Fruit fly (Drosophila melanogaster) whole organism, embryonic: Measurements from ENCODE around the gene dpr20.

Experiments used
- ATbp ChIP-seq: fragments of 200-800 bp; sonication (Bioruptor generic); optimal IDR thresholded peaks from 2 replicates; lab custom pipeline; 2017; ENCODE audit warnings: missing biosample characterization, mild to moderate bottlenecking, missing genetic modification characterization, missing genetic modification reagents
- Abd-B ChIP-seq: fragments of 200-800 bp; sonication (Bioruptor generic); optimal IDR thresholded peaks from 2 replicates; lab custom pipeline; 2018; ENCODE audit warnings: missing biosample characterization, mild to moderate bottlenecking, missing genetic modification characterization, moderate library complexity
- Awh ChIP-seq: fragments of 200-800 bp; sonication (Bioruptor generic); IDR thresholded peaks from 2 replicates; pipeline ENCODE4, ENCODE4 v1.3.6; 2022; ENCODE audit warnings: missing biosample characterization, missing genetic modification characterization
- CG10565 ChIP-seq: fragments of 200-800 bp; sonication (Bioruptor generic); optimal IDR thresholded peaks from 3 replicates; lab custom pipeline; 2016; ENCODE audit warnings: missing biosample characterization, mild to moderate bottlenecking, missing genetic modification characterization
- CG11560 ChIP-seq: fragments of 200-800 bp; sonication (Bioruptor generic); IDR thresholded peaks from 3 replicates; pipeline ENCODE4 v1.3.6; 2022; ENCODE audit warnings: missing biosample characterization, missing genetic modification characterization
- CG1233 ChIP-seq: fragments of 200-800 bp; sonication (Bioruptor generic); optimal IDR thresholded peaks from 4 replicates; lab custom pipeline; 2018; ENCODE audit warnings: missing biosample characterization, mild to moderate bottlenecking, missing genetic modification characterization
- CG12769 ChIP-seq: fragments of 200-800 bp; sonication (Bioruptor generic); optimal IDR thresholded peaks from 2 replicates; lab custom pipeline; 2019; ENCODE audit warnings: missing biosample characterization, mild to moderate bottlenecking, missing genetic modification characterization, moderate library complexity
- CG14860 ChIP-seq: fragments of 200-800 bp; sonication (Bioruptor generic); IDR thresholded peaks from 3 replicates; pipeline ENCODE4 v1.3.6; 2022; ENCODE audit warnings: missing biosample characterization, missing genetic modification characterization; ENCODE audit not compliant: partially characterized antibody
- CG15011 ChIP-seq: fragments of 200-800 bp; sonication (Bioruptor generic); optimal IDR thresholded peaks from 3 replicates; lab custom pipeline; 2018; ENCODE audit warnings: missing biosample characterization, mild to moderate bottlenecking, missing genetic modification characterization
- CG17385 ChIP-seq: fragments of 200-800 bp; sonication (Bioruptor generic); optimal IDR thresholded peaks from 3 replicates; lab custom pipeline; 2018; ENCODE audit warnings: missing biosample characterization, mild to moderate bottlenecking, missing genetic modification characterization
- CG18262 ChIP-seq: fragments of 200-800 bp; optimal IDR thresholded peaks from 3 replicates; lab custom pipeline; 2019; ENCODE audit warnings: missing biosample characterization, mild to moderate bottlenecking, missing genetic modification characterization, moderate library complexity
- CG2129 ChIP-seq: fragments of 200-800 bp; sonication (Bioruptor generic); IDR thresholded peaks from 2 replicates; pipeline ENCODE4 v1.3.6; 2022; ENCODE audit warnings: missing biosample characterization, missing genetic modification characterization; ENCODE audit not compliant: partially characterized antibody
- CG31388 ChIP-seq: fragments of 200-800 bp; sonication (Bioruptor generic); optimal IDR thresholded peaks from 2 replicates; lab custom pipeline; 2016; ENCODE audit warnings: missing biosample characterization, missing genetic modification characterization
- CG31441 ChIP-seq: fragments of 200-800 bp; sonication (Bioruptor generic); IDR thresholded peaks from 2 replicates; pipeline ENCODE4 v1.3.6; 2022; ENCODE audit warnings: missing biosample characterization, missing genetic modification characterization
- CG42726 ChIP-seq: fragments of 200-800 bp; sonication (Bioruptor generic); IDR thresholded peaks from 2 replicates; pipeline ENCODE4 v1.3.6; 2022; ENCODE audit warnings: missing biosample characterization, missing genetic modification characterization; ENCODE audit not compliant: partially characterized antibody
- CG4730 ChIP-seq: fragments of 200-800 bp; sonication (Bioruptor generic); IDR thresholded peaks from 2 replicates; pipeline ENCODE4 v1.3.6; 2022; ENCODE audit warnings: missing biosample characterization, missing genetic modification characterization
- CG6689 ChIP-seq: fragments of 200-800 bp; sonication (Bioruptor generic); IDR thresholded peaks from 2 replicates; pipeline ENCODE4 v1.3.6; 2022; ENCODE audit warnings: missing biosample characterization, missing genetic modification characterization
- CG9727 ChIP-seq: fragments of 200-800 bp; sonication (Bioruptor generic); optimal IDR thresholded peaks from 3 replicates; lab custom pipeline; 2017; ENCODE audit warnings: missing biosample characterization, mild to moderate bottlenecking, missing genetic modification characterization
- CrebB ChIP-seq: fragments of 200-800 bp; sonication (Bioruptor generic); optimal IDR thresholded peaks from 3 replicates; lab custom pipeline; 2018; ENCODE audit warnings: missing biosample characterization, mild to moderate bottlenecking, missing genetic modification characterization
- Dek ChIP-seq: fragments of 200-800 bp; sonication (Bioruptor generic); optimal IDR thresholded peaks from 3 replicates; lab custom pipeline; 2019; ENCODE audit warnings: missing biosample characterization, mild to moderate bottlenecking, missing genetic modification characterization, moderate library complexity
- E2f2 ChIP-seq: fragments of 200-800 bp; sonication (Bioruptor generic); IDR thresholded peaks from 2 replicates; pipeline ENCODE4 v1.3.6; 2022; ENCODE audit warnings: missing biosample characterization, missing genetic modification characterization
- Fer1 ChIP-seq: fragments of 200-800 bp; sonication (Bioruptor generic); optimal IDR thresholded peaks from 2 replicates; lab custom pipeline; 2017; ENCODE audit warnings: missing biosample characterization, mild to moderate bottlenecking, missing genetic modification characterization
- H2.0 ChIP-seq: fragments of 200-800 bp; sonication (Bioruptor generic); IDR thresholded peaks from 2 replicates; pipeline ENCODE4 v1.3.6; 2022; ENCODE audit warnings: missing biosample characterization, missing genetic modification characterization
- HLH4C ChIP-seq: fragments of 200-800 bp; sonication (Bioruptor generic); IDR thresholded peaks from 3 replicates; pipeline ENCODE4 v1.3.6; 2022; ENCODE audit warnings: missing biosample characterization, missing genetic modification characterization; ENCODE audit not compliant: partially characterized antibody
- Hr3 ChIP-seq: fragments of 200-800 bp; sonication (Bioruptor generic); optimal IDR thresholded peaks from 3 replicates; lab custom pipeline; 2016; ENCODE audit warnings: missing biosample characterization, missing genetic modification characterization
- Nf-YC ChIP-seq: fragments of 200-800 bp; optimal IDR thresholded peaks from 3 replicates; lab custom pipeline; 2019; ENCODE audit warnings: missing biosample characterization, mild to moderate bottlenecking, missing genetic modification characterization, moderate library complexity
- Ptx1 ChIP-seq: fragments of 200-800 bp; sonication (Bioruptor generic); IDR thresholded peaks from 2 replicates; pipeline ENCODE4 v1.3.6; 2022; ENCODE audit warnings: missing biosample characterization, missing genetic modification characterization
- Taf1 ChIP-seq: fragments of 200-800 bp; sonication (Bioruptor generic); IDR thresholded peaks from 2 replicates; pipeline ENCODE4 v1.3.6; 2022; ENCODE audit warnings: missing biosample characterization, missing genetic modification characterization
- Xrp1 ChIP-seq: fragments of 200-800 bp; sonication (Bioruptor generic); IDR thresholded peaks from 2 replicates; pipeline ENCODE4 v1.3.6; 2022; ENCODE audit warnings: missing biosample characterization, missing genetic modification characterization
- ci ChIP-seq: fragments of 200-800 bp; sonication (Bioruptor generic); IDR thresholded peaks from 3 replicates; pipeline ENCODE4 v1.3.6; 2022; ENCODE audit warnings: missing biosample characterization, missing genetic modification characterization
- dati ChIP-seq: fragments of 200-800 bp; sonication (Bioruptor generic); IDR thresholded peaks from 2 replicates; pipeline ENCODE4 v1.3.6; 2022; ENCODE audit warnings: missing biosample characterization, missing genetic modification characterization
- dmrt99B ChIP-seq: fragments of 200-800 bp; sonication (Bioruptor generic); optimal IDR thresholded peaks from 2 replicates; lab custom pipeline; 2018; ENCODE audit warnings: missing biosample characterization, mild to moderate bottlenecking, missing genetic modification characterization, moderate library complexity
- eyg ChIP-seq: fragments of 200-800 bp; sonication (Bioruptor generic); optimal IDR thresholded peaks from 3 replicates; lab custom pipeline; 2016; ENCODE audit warnings: missing biosample characterization, missing genetic modification characterization
- hkb ChIP-seq, 2 experiments: fragments of 200-800 bp in 1 of 2; fragments of >200 bp in 1 of 2; sonication (Bioruptor generic) in 1 of 2; IDR thresholded peaks in 1 of 2; optimal IDR thresholded peaks in 1 of 2; 2 replicates each; pipeline versions ENCODE4 v1.3.6 to Lab custom; 2017 to 2022; ENCODE audit warnings: missing biosample characterization in 1 of 2, missing genetic modification characterization in 1 of 2
- ind ChIP-seq: fragments of 200-800 bp; sonication (Bioruptor generic); optimal IDR thresholded peaks from 3 replicates; lab custom pipeline; 2016; ENCODE audit warnings: missing biosample characterization, missing genetic modification characterization
- inv ChIP-seq: fragments of 200-800 bp; sonication (Bioruptor generic); IDR thresholded peaks from 2 replicates; pipeline ENCODE4 v1.3.6; 2022; ENCODE audit warnings: missing biosample characterization, missing genetic modification characterization; ENCODE audit not compliant: partially characterized antibody
- jigr1 ChIP-seq: fragments of 200-800 bp; sonication (Bioruptor generic); IDR thresholded peaks from 3 replicates; pipeline ENCODE4 v1.3.6; 2022; ENCODE audit warnings: missing biosample characterization, missing genetic modification characterization
- ken ChIP-seq: fragments of 200-800 bp; sonication (Bioruptor generic); IDR thresholded peaks from 3 replicates; pipeline ENCODE4 v1.3.6; 2022; ENCODE audit warnings: missing biosample characterization, missing genetic modification characterization
- lilli ChIP-seq: fragments of 200-800 bp; sonication (Bioruptor generic); optimal IDR thresholded peaks from 3 replicates; lab custom pipeline; 2016; ENCODE audit warnings: missing biosample characterization, missing genetic modification characterization
- phol ChIP-seq: fragments of 200-800 bp; sonication (Bioruptor generic); optimal IDR thresholded peaks from 3 replicates; lab custom pipeline; 2018; ENCODE audit warnings: missing biosample characterization, mild to moderate bottlenecking, missing genetic modification characterization, moderate library complexity
- prd ChIP-seq, 3 experiments: fragments of >200 bp in 2 of 3; fragments of 200-800 bp in 1 of 3; sonication (Bioruptor generic) in 1 of 3; optimal IDR thresholded peaks in 2 of 3; IDR thresholded peaks in 1 of 3; 2 replicates in 2 of 3; 3 replicates in 1 of 3; pipeline versions ENCODE4 v1.3.6 to Lab custom; 2017 to 2022; ENCODE audit warnings: missing biosample characterization in 1 of 3, missing genetic modification characterization in 1 of 3
- pros ChIP-seq: fragments of 200-800 bp; sonication (Bioruptor generic); optimal IDR thresholded peaks from 3 replicates; lab custom pipeline; 2019; ENCODE audit warnings: missing biosample characterization, mild to moderate bottlenecking, missing genetic modification characterization, moderate library complexity
- rib ChIP-seq: fragments of 200-800 bp; sonication (Bioruptor generic); IDR thresholded peaks from 2 replicates; pipeline ENCODE4 v1.3.6; 2022; ENCODE audit warnings: missing biosample characterization, missing genetic modification characterization
- run ChIP-seq: fragments of 200-800 bp; sonication (Bioruptor generic); optimal IDR thresholded peaks from 3 replicates; lab custom pipeline; 2018; ENCODE audit warnings: missing biosample characterization, mild to moderate bottlenecking, missing genetic modification characterization
- sna ChIP-seq: fragments of 200-800 bp; sonication (Bioruptor generic); IDR thresholded peaks from 2 replicates; pipeline ENCODE4 v1.3.6; 2022; ENCODE audit warnings: missing biosample characterization, missing genetic modification characterization; ENCODE audit not compliant: partially characterized antibody
- stwl ChIP-seq: fragments of 200-800 bp; sonication (Bioruptor generic); optimal IDR thresholded peaks from 3 replicates; lab custom pipeline; 2018; ENCODE audit warnings: missing biosample characterization, mild to moderate bottlenecking, missing genetic modification characterization, moderate library complexity
- zen2 ChIP-seq: fragments of 200-800 bp; sonication (Bioruptor generic); IDR thresholded peaks from 3 replicates; pipeline ENCODE4 v1.3.6; 2022; ENCODE audit warnings: missing biosample characterization, missing genetic modification characterization; ENCODE audit not compliant: partially characterized antibody

dpr20 gene

DNA sequence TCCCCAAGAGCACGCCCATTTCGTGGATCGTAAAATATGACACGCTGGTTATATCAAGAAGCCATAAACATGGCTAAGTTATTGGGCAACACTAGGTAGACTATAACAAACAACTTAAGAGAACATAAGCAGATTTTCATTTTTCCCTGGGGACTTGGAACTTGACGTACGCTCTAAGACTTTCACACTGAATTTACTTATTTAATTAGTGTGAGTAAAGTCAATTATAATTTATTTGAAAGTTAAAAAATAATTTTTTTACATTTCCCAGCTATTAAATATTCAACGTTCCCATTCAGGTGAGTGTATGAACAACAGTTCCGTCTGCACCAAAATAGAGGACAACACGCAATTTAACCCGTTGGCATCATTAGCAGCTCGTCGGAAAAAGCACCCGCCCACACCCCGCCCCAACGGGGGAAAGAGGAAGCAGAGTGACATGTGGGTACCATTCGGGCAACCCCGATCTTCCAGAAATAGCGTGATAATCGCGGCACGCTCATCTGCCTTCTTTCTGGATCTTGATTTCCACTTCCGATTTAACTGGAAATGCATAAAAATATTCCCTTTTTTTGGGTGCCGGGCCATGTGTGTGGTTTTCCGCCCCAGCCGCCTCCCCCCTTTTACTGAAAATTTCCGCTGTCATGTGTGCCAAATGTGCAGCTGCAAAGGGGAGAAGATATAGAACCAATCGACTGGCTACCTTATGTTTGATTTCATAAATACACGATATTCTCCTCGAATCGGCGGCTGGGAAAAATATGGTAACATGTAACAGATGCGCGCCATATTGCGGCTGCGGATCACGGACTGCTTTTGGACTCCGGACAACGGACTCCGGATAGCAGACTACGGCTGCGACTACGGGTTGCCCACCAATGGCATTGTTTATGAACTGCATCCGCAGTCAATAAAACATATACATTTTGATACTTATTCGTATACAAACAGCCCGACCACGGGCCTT is 41.5 kb downstream of the dpr20 start (continued):
- TF ChIP-seq CG18262 (tag; lab: Kevin White, UChicago) (peak; percentile 44), inv (GFP tag; lab: Robert Waterston, UW) (no peak), CG9727 (GFP tag; lab: Kevin White, UChicago) (no peak), Abd-B (GFP tag; lab: Kevin White, UChicago) (no peak), Ptx1 (peak; percentile 53), Fer1 (no peak), Hr3 (GFP tag; lab: Kevin White, UChicago) (no peak), Xrp1 (GFP tag; lab: Robert Waterston, UW) (peak; percentile 51; the same call in 1 of the 2 replicates), Taf1 (GFP tag; lab: Robert Waterston, UW) (no peak), H2.0 (GFP tag; lab: Robert Waterston, UW) (peak; percentile 55), ind (GFP tag; lab: Kevin White, UChicago) (no peak), run (no peak), dmrt99B (tag; lab: Kevin White, UChicago) (peak; percentile 60), CG10565 (GFP tag; lab: Kevin White, UChicago) (no peak), lilli (GFP tag; lab: Kevin White, UChicago) (no peak), CG11560 (no peak), CG31441 (GFP tag; lab: Robert Waterston, UW) (no peak), Dek (tag; lab: Kevin White, UChicago) (peak; percentile 14), E2f2 (GFP tag; lab: Robert Waterston, UW) (peak; percentile 34; the same call in 1 of the 2 replicates), hkb (optimal IDR thresholded peaks at IDR 0.05; lab: Kevin White, UChicago) (no peak), hkb (GFP tag; IDR thresholded peaks at IDR 0.05; lab: Robert Waterston, UW) (peak; percentile 40; the same call in 1 of the 2 replicates), pros (GFP tag; lab: Kevin White, UChicago) (no peak), ken (GFP tag; lab: Robert Waterston, UW) (no peak), zen2 (no peak), prd (optimal IDR thresholded peaks at IDR 0.05; lab: Kevin White, UChicago) (no peak), prd (GFP tag; IDR thresholded peaks at IDR 0.05; lab: Robert Waterston, UW) (peak; percentile 64; the same call in 2 of the 3 replicates), CG4730 (GFP tag; lab: Robert Waterston, UW) (no peak), CG14860 (no peak), CG1233 (peak; percentile 20), Awh (GFP tag; lab: Robert Waterston, UW) (no peak), CG17385 (GFP tag; lab: Kevin White, UChicago) (peak; percentile 36), CG12769 (tag; lab: Kevin White, UChicago) (peak; percentile 64), CG2129 (GFP tag; lab: Robert Waterston, UW) (no peak), CG31388 (GFP tag; lab: Kevin White, UChicago) (no peak), jigr1 (GFP tag; lab: Robert Waterston, UW) (no peak), CG6689 (GFP tag; lab: Robert Waterston, UW) (peak; percentile 49; the same call in 1 of the 2 replicates), sna (GFP tag; lab: Robert Waterston, UW) (no peak), phol (peak; percentile 20), CG42726 (GFP tag; lab: Robert Waterston, UW) (no peak), eyg (GFP tag; lab: Kevin White, UChicago) (no peak), dati (no peak), Nf-YC (tag; lab: Kevin White, UChicago) (peak; percentile 12), CrebB (no peak), ci (GFP tag; lab: Robert Waterston, UW) (peak; percentile 66; the same call in 2 of the 3 replicates), stwl (no peak), ATbp (GFP tag; lab: Kevin White, UChicago) (peak; percentile 48), HLH4C (no peak), CG15011 (GFP tag; lab: Kevin White, UChicago) (no peak), rib (no peak)
